Worm (Caenorhabditis elegans): ENCODE data around the gene clec-24.

clec-24 gene

ce11 chrV:16816707-16817106, 45.1 kb upstream of the clec-24 start:
- TF ChIP-seq elt-1 (tag; optimal IDR thresholded peaks at IDR 0.05) = no peak
- TF ChIP-seq nhr-76 (tag; optimal IDR thresholded peaks at IDR 0.05) = no peak
- TF ChIP-seq skn-1 (tag; optimal IDR thresholded peaks at IDR 0.05) = no peak
- no peak for TF ChIP-seq jun-1 (tag; optimal IDR thresholded peaks at IDR 0.05)
- no peak for TF ChIP-seq ztf-4 (tag; optimal IDR thresholded peaks at IDR 0.05)
- TF ChIP-seq pqm-1 (tag; optimal IDR thresholded peaks at IDR 0.05) = peak; percentile 80
- no peak for TF ChIP-seq lsy-12 (tag; optimal IDR thresholded peaks at IDR 0.05)
- TF ChIP-seq elt-2 (tag; optimal IDR thresholded peaks at IDR 0.05) = peak; percentile 88

DNA sequence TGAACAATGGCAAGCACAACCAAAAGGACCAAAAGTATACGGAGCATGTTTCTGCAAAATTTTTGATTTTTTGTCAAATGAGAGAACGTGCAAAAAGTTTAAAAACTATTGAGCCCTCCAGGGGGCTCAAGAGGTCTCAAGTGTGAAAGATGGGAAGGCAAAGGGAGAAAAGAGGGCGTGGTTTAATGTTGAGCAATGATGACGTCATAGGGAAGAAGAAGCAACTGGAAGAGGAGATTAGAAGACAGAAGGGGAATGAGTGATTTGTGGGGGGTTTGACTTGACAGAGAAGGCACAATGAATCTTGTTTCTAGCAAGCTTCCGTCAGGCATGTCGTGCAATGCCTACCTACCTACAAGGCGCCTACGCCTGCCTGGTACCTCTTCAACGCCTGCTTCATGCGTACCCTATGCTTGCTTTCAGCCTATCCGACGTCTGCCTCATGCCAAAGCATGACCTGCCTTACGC, 40.5 kb upstream of the clec-24 start, which contains the start of gene T20B3.14:
T20B3.14 (minus strand) TSS at position 51 of the 468 bp plus-strand sequence.
- TF ChIP-seq nhr-11 (tag; optimal IDR thresholded peaks at IDR 0.05) (no peak), elt-1 (tag; optimal IDR thresholded peaks at IDR 0.05) (peak; percentile 1), egl-27 (tag; optimal IDR thresholded peaks at IDR 0.05) (no peak), lin-39 (tag; optimal IDR thresholded peaks at IDR 0.05) (peak; percentile 65), nhr-28 (tag; optimal IDR thresholded peaks at IDR 0.05) (no peak), nhr-67 (tag; optimal IDR thresholded peaks at IDR 0.05) (no peak), daf-12 (tag; optimal IDR thresholded peaks at IDR 0.05) (no peak), nhr-77 (tag; optimal IDR thresholded peaks at IDR 0.05) (no peak), nhr-23 (tag; optimal IDR thresholded peaks at IDR 0.05) (no peak), fkh-2 (tag; optimal IDR thresholded peaks at IDR 0.05) (no peak), pqm-1 (tag; optimal IDR thresholded peaks at IDR 0.05) (no peak)

ce11 chrV:16827485-16827884, 34.3 kb upstream of the clec-24 start, which contains the start of gene srh-216:
Gene srh-216, minus strand, starts transcription at chrV:16827585.
- no peak for TF ChIP-seq lin-15B (tag; optimal IDR thresholded peaks at IDR 0.05)
- TF ChIP-seq nhr-67 (tag; optimal IDR thresholded peaks at IDR 0.05) = no peak
- no peak for TF ChIP-seq zag-1 (tag; optimal IDR thresholded peaks at IDR 0.05)
- no peak for TF ChIP-seq aly-2 (tag; optimal IDR thresholded peaks at IDR 0.05)
- no peak for TF ChIP-seq ceh-82 (tag; optimal IDR thresholded peaks at IDR 0.05)
- no peak for TF ChIP-seq lsy-12 (tag; optimal IDR thresholded peaks at IDR 0.05)
- TF ChIP-seq sea-2 (GFP tag; optimal IDR thresholded peaks at IDR 0.05) = no peak
- no peak for TF ChIP-seq pqm-1 (tag; optimal IDR thresholded peaks at IDR 0.05)
- no peak for TF ChIP-seq tbx-2 (tag; optimal IDR thresholded peaks at IDR 0.05)
- TF ChIP-seq egl-5 (tag; optimal IDR thresholded peaks at IDR 0.05) = no peak
- TF ChIP-seq nhr-28 (tag; optimal IDR thresholded peaks at IDR 0.05) = no peak
- TF ChIP-seq fkh-2 (tag; optimal IDR thresholded peaks at IDR 0.05) = no peak

- TF ChIP-seq unc-39 (tag; optimal IDR thresholded peaks at IDR 0.05) (no peak), egl-5 (tag; optimal IDR thresholded peaks at IDR 0.05) (no peak), pqm-1 (tag; optimal IDR thresholded peaks at IDR 0.05) (no peak), nhr-11 (tag; optimal IDR thresholded peaks at IDR 0.05) (no peak), hmg-11 (tag; optimal IDR thresholded peaks at IDR 0.05) (no peak), nhr-12 (tag; optimal IDR thresholded peaks at IDR 0.05) (no peak), egl-27 (tag; optimal IDR thresholded peaks at IDR 0.05) (no peak), aly-2 (tag; optimal IDR thresholded peaks at IDR 0.05) (no peak), ama-1 (optimal IDR thresholded peaks at IDR 0.05) (no peak), ceh-28 (tag; optimal IDR thresholded peaks at IDR 0.05) (no peak), nhr-77 (tag; optimal IDR thresholded peaks at IDR 0.05) (no peak)
These were observed 32.4 kb upstream of the clec-24 start, which contains the start of gene srh-214 for ce11 chrV:16829396-16829795. Gene srh-214, minus strand, starts transcription at chrV:16829755.

DNA sequence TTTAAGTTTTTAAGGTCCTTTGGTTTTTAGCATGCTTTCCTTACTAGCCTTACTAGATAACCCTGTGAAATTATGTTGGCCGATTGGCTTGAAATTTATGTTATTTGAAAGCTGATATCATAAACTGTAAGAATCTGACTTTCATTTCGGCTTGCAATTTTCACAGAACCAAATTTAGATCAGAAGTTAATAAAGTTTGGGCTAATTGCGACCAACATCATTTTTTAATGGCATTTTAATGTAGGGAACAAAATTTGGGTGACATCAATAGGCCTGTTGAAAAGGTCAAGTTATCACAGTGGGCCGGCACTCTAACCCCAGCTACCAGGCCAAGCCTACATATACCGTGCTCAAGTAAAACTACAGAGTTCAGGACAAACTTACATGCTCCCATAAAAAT, 30.5 kb upstream of the clec-24 start:
- no peak for TF ChIP-seq ZK546.5 (tag; optimal IDR thresholded peaks at IDR 0.05)
- no peak for TF ChIP-seq pqm-1 (tag; optimal IDR thresholded peaks at IDR 0.05)
- no peak for TF ChIP-seq nhr-67 (tag; optimal IDR thresholded peaks at IDR 0.05)
- TF ChIP-seq mdl-1 (tag; optimal IDR thresholded peaks at IDR 0.05) = no peak

DNA sequence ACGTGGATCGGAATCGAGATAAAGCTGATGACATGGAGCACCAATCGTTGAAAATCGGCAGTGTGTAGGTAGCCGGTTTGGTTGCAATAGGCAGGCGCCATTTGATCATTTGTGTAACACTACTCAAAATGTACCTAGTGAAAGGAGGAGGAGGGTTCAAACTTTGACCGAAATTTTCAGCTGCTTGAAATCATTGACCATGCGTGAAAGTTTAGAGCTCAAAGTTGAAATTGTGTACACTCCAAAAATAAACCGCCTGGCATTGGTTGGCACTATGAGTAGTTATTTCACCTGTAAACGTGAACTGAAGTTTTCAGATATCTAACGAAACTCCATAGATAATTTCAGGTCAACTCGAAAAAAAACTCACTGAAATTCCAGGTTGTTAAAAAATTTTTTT, 29.9 kb upstream of the clec-24 start, which contains the start of gene srh-215:
srh-215 (minus strand) TSS at position 101 of the 400 bp plus-strand sequence.
- TF ChIP-seq nhr-43 (tag; optimal IDR thresholded peaks at IDR 0.05; ENCODE audit: poor library complexity, severe bottlenecking) (no peak), egl-27 (tag; optimal IDR thresholded peaks at IDR 0.05) (no peak), elt-2 (tag; optimal IDR thresholded peaks at IDR 0.05) (no peak), nhr-77 (tag; optimal IDR thresholded peaks at IDR 0.05) (no peak), ZK546.5 (tag; optimal IDR thresholded peaks at IDR 0.05) (no peak), ceh-9 (tag; optimal IDR thresholded peaks at IDR 0.05) (no peak), aly-2 (tag; optimal IDR thresholded peaks at IDR 0.05) (no peak), nhr-23 (tag; optimal IDR thresholded peaks at IDR 0.05) (no peak), pha-4 (tag; optimal IDR thresholded peaks at IDR 0.05) (no peak), fos-1 (tag; optimal IDR thresholded peaks at IDR 0.05) (no peak), lsy-12 (tag; optimal IDR thresholded peaks at IDR 0.05) (no peak), nfya-1 (tag; optimal IDR thresholded peaks at IDR 0.05; ENCODE audit: insufficient read depth) (no peak), daf-12 (tag; optimal IDR thresholded peaks at IDR 0.05) (no peak), pqm-1 (tag; optimal IDR thresholded peaks at IDR 0.05) (no peak), eor-1 (tag; optimal IDR thresholded peaks at IDR 0.05) (no peak), lin-15B (tag; optimal IDR thresholded peaks at IDR 0.05) (no peak), unc-62 (GFP tag; optimal IDR thresholded peaks at IDR 0.05) (no peak), nhr-76 (tag; optimal IDR thresholded peaks at IDR 0.05) (no peak)
